Fruit fly (Drosophila melanogaster) whole organism, embryonic: ENCODE data around the gene CG33282.

Experiments
- Asciz ChIP-seq: fragments of 200-800 bp; sonication (Bioruptor generic); optimal IDR thresholded peaks from 2 replicates; lab custom pipeline; 2017; ENCODE audit warnings: missing biosample characterization, mild to moderate bottlenecking, missing genetic modification characterization, missing genetic modification reagents
- CG10209 ChIP-seq: fragments of 200-800 bp; sonication (Bioruptor generic); optimal IDR thresholded peaks from 3 replicates; lab custom pipeline; 2017; ENCODE audit warnings: missing biosample characterization, mild to moderate bottlenecking, missing genetic modification characterization, missing genetic modification reagents
- CG12104 ChIP-seq: fragments of 200-800 bp; sonication (Bioruptor generic); optimal IDR thresholded peaks from 3 replicates; lab custom pipeline; 2016; ENCODE audit warnings: missing biosample characterization, missing genetic modification characterization
- CG12236 ChIP-seq: fragments of 200-800 bp; sonication (Bioruptor generic); optimal IDR thresholded peaks from 2 replicates; lab custom pipeline; 2016; ENCODE audit warnings: missing biosample characterization, missing genetic modification characterization
- CG12769 ChIP-seq: fragments of 200-800 bp; sonication (Bioruptor generic); optimal IDR thresholded peaks from 2 replicates; lab custom pipeline; 2019; ENCODE audit warnings: missing biosample characterization, mild to moderate bottlenecking, missing genetic modification characterization, moderate library complexity
- CG15011 ChIP-seq: fragments of 200-800 bp; sonication (Bioruptor generic); optimal IDR thresholded peaks from 3 replicates; lab custom pipeline; 2018; ENCODE audit warnings: missing biosample characterization, mild to moderate bottlenecking, missing genetic modification characterization
- CG15601 ChIP-seq: fragments of 200-800 bp; sonication (Bioruptor generic); optimal IDR thresholded peaks from 3 replicates; lab custom pipeline; 2019; ENCODE audit warnings: missing biosample characterization, mild to moderate bottlenecking, missing genetic modification characterization, moderate library complexity
- CG17385 ChIP-seq: fragments of 200-800 bp; sonication (Bioruptor generic); optimal IDR thresholded peaks from 3 replicates; lab custom pipeline; 2018; ENCODE audit warnings: missing biosample characterization, mild to moderate bottlenecking, missing genetic modification characterization
- CG17568 ChIP-seq: fragments of 200-800 bp; sonication (Bioruptor generic); optimal IDR thresholded peaks from 2 replicates; lab custom pipeline; 2018; ENCODE audit warnings: missing biosample characterization, mild to moderate bottlenecking, missing genetic modification characterization, moderate library complexity
- CG17802 ChIP-seq: fragments of 200-800 bp; sonication (Bioruptor generic); optimal IDR thresholded peaks from 2 replicates; lab custom pipeline; 2018; ENCODE audit warnings: missing biosample characterization, mild to moderate bottlenecking, missing genetic modification characterization, moderate library complexity
- CG18599 ChIP-seq: fragments of 200-800 bp; sonication (Bioruptor generic); optimal IDR thresholded peaks from 3 replicates; lab custom pipeline; 2017; ENCODE audit warnings: missing biosample characterization, missing genetic modification characterization, mild to moderate bottlenecking, moderate library complexity, missing genetic modification reagents
- CG31388 ChIP-seq: fragments of 200-800 bp; sonication (Bioruptor generic); optimal IDR thresholded peaks from 2 replicates; lab custom pipeline; 2016; ENCODE audit warnings: missing biosample characterization, missing genetic modification characterization
- CG34422 ChIP-seq: fragments of 200-800 bp; sonication (Bioruptor generic); IDR thresholded peaks from 3 replicates; pipeline ENCODE4 v1.3.6; 2022; ENCODE audit warnings: missing biosample characterization, missing genetic modification characterization
- CG3838 ChIP-seq: fragments of 200-800 bp; sonication (Bioruptor generic); optimal IDR thresholded peaks from 3 replicates; lab custom pipeline; 2016; ENCODE audit warnings: missing biosample characterization, missing genetic modification characterization
- CG4854 ChIP-seq: fragments of 200-800 bp; sonication (Bioruptor generic); optimal IDR thresholded peaks from 2 replicates; lab custom pipeline; 2016; ENCODE audit warnings: missing biosample characterization, missing genetic modification characterization, inconsistent platforms
- CG6254 ChIP-seq: fragments of 200-800 bp; sonication (Bioruptor generic); optimal IDR thresholded peaks from 3 replicates; lab custom pipeline; 2017; ENCODE audit warnings: mild to moderate bottlenecking, missing biosample characterization, missing genetic modification reagents, missing genetic modification characterization
- CG6272 ChIP-seq: fragments of 200-800 bp; sonication (Bioruptor generic); IDR thresholded peaks from 2 replicates; pipeline ENCODE4 v1.3.6; 2022; ENCODE audit warnings: missing biosample characterization, missing genetic modification characterization
- CG7556 ChIP-seq: fragments of 200-800 bp; sonication (Bioruptor generic); optimal IDR thresholded peaks from 2 replicates; lab custom pipeline; 2017; ENCODE audit warnings: missing biosample characterization, mild to moderate bottlenecking, missing genetic modification characterization
- CG7928 ChIP-seq: fragments of 200-800 bp; sonication (Bioruptor generic); optimal IDR thresholded peaks from 2 replicates; lab custom pipeline; 2017; ENCODE audit warnings: missing biosample characterization, mild to moderate bottlenecking, missing genetic modification characterization
- CG8281 ChIP-seq: fragments of 200-800 bp; sonication (Bioruptor generic); optimal IDR thresholded peaks from 2 replicates; lab custom pipeline; 2018; ENCODE audit warnings: missing biosample characterization, mild to moderate bottlenecking, missing genetic modification characterization, moderate library complexity
- CG8290 ChIP-seq, 3 experiments: fragments of 200-800 bp; sonication (Bioruptor generic); optimal IDR thresholded peaks; 2 replicates each; lab custom pipeline; 2016 to 2019; ENCODE audit warnings: missing biosample characterization in 3 of 3, missing genetic modification characterization in 3 of 3, mild to moderate bottlenecking in 2 of 3, moderate library complexity in 1 of 3
- CG8359 ChIP-seq: fragments of 200-800 bp; sonication (Bioruptor generic); optimal IDR thresholded peaks from 2 replicates; lab custom pipeline; 2017; ENCODE audit warnings: missing biosample characterization, mild to moderate bottlenecking, missing genetic modification characterization, borderline replicate concordance
- CG8478 ChIP-seq: fragments of >200 bp; optimal IDR thresholded peaks from 2 replicates; lab custom pipeline; 2018
- CG9437 ChIP-seq: fragments of 200-800 bp; sonication (Bioruptor generic); optimal IDR thresholded peaks from 2 replicates; lab custom pipeline; 2018; ENCODE audit warnings: missing biosample characterization, mild to moderate bottlenecking, missing genetic modification characterization
- CTCF ChIP-seq: fragments of 200-800 bp; sonication (Bioruptor generic); optimal IDR thresholded peaks from 2 replicates; lab custom pipeline; 2017; ENCODE audit warnings: missing biosample characterization, mild to moderate bottlenecking, missing genetic modification characterization, moderate library complexity
- Camta ChIP-seq: fragments of 200-800 bp; sonication (Bioruptor generic); optimal IDR thresholded peaks from 2 replicates; lab custom pipeline; 2016; ENCODE audit warnings: missing biosample characterization, missing genetic modification characterization
- Dip2 ChIP-seq: fragments of 200-800 bp; sonication (Bioruptor generic); IDR thresholded peaks from 2 replicates; pipeline ENCODE4 v1.3.6; 2022; ENCODE audit warnings: missing biosample characterization, missing genetic modification characterization
- E2f2 ChIP-seq: fragments of 200-800 bp; sonication (Bioruptor generic); IDR thresholded peaks from 2 replicates; pipeline ENCODE4 v1.3.6; 2022; ENCODE audit warnings: missing biosample characterization, missing genetic modification characterization
- Fer2 ChIP-seq: fragments of 200-800 bp; sonication (Bioruptor generic); optimal IDR thresholded peaks from 2 replicates; lab custom pipeline; 2018; ENCODE audit warnings: missing biosample characterization, mild to moderate bottlenecking, missing genetic modification characterization, moderate library complexity
- HLHmδ ChIP-seq: fragments of 200-800 bp; sonication (Bioruptor generic); optimal IDR thresholded peaks from 2 replicates; lab custom pipeline; 2018; ENCODE audit warnings: missing biosample characterization, mild to moderate bottlenecking, missing genetic modification characterization, moderate library complexity
- Lim3 ChIP-seq: fragments of 200-800 bp; sonication (Bioruptor generic); IDR thresholded peaks from 2 replicates; pipeline ENCODE4 v1.3.6; 2022; ENCODE audit warnings: missing biosample characterization, missing genetic modification characterization
- Myb ChIP-seq: fragments of 200-800 bp; sonication (Bioruptor generic); optimal IDR thresholded peaks from 2 replicates; lab custom pipeline; 2016; ENCODE audit warnings: missing biosample characterization, missing genetic modification characterization
- PHDP ChIP-seq: fragments of 200-800 bp; sonication (Bioruptor generic); optimal IDR thresholded peaks from 3 replicates; lab custom pipeline; 2018; ENCODE audit warnings: missing biosample characterization, mild to moderate bottlenecking, missing genetic modification characterization, moderate library complexity
- ac ChIP-seq: fragments of 200-800 bp; sonication (Bioruptor generic); optimal IDR thresholded peaks from 3 replicates; lab custom pipeline; 2017; ENCODE audit warnings: missing biosample characterization, mild to moderate bottlenecking, missing genetic modification characterization
- bsh ChIP-seq, 2 experiments: fragments of 200-800 bp; sonication (Bioruptor generic); optimal IDR thresholded peaks; 2 replicates each; lab custom pipeline; 2017 to 2018; ENCODE audit warnings: mild to moderate bottlenecking in 2 of 2, missing biosample characterization in 2 of 2, missing genetic modification characterization in 2 of 2, moderate library complexity in 1 of 2
- croc ChIP-seq: fragments of 200-800 bp; sonication (Bioruptor generic); conservative IDR thresholded peaks from 3 replicates; pipeline ENCODE4 v1.3.6; 2022; ENCODE audit warnings: missing biosample characterization, missing genetic modification characterization
- danr ChIP-seq: fragments of 200-800 bp; sonication (Bioruptor generic); IDR thresholded peaks from 2 replicates; pipeline ENCODE4 v1.3.6; 2022; ENCODE audit warnings: missing biosample characterization, missing genetic modification characterization
- fd96Cb ChIP-seq: fragments of 200-800 bp; sonication (Bioruptor generic); optimal IDR thresholded peaks from 2 replicates; lab custom pipeline; 2018; ENCODE audit warnings: missing biosample characterization, mild to moderate bottlenecking, missing genetic modification characterization, moderate library complexity
- gem ChIP-seq: fragments of 200-800 bp; sonication (Bioruptor generic); optimal IDR thresholded peaks from 2 replicates; lab custom pipeline; 2019; ENCODE audit warnings: missing biosample characterization, mild to moderate bottlenecking, missing genetic modification characterization, moderate library complexity
- knrl ChIP-seq: fragments of 200-800 bp; sonication (Bioruptor generic); IDR thresholded peaks from 3 replicates; pipeline ENCODE4 v1.3.6; 2022; ENCODE audit warnings: missing biosample characterization, missing genetic modification characterization; ENCODE audit not compliant: partially characterized antibody
- maf-S ChIP-seq: fragments of 200-800 bp; sonication (Bioruptor generic); optimal IDR thresholded peaks from 2 replicates; lab custom pipeline; 2016; ENCODE audit warnings: missing biosample characterization, missing genetic modification characterization
- odd ChIP-seq: fragments of 200-800 bp; sonication (Bioruptor generic); optimal IDR thresholded peaks from 2 replicates; lab custom pipeline; 2017; ENCODE audit warnings: missing biosample characterization, mild to moderate bottlenecking, missing genetic modification characterization
- pan ChIP-seq, 4 experiments: fragments of >200 bp in 3 of 4; fragments of 200-800 bp in 1 of 4; sonication (Bioruptor generic) in 1 of 4; optimal IDR thresholded peaks in 3 of 4; IDR thresholded peaks in 1 of 4; 2 replicates each; pipeline versions ENCODE4 v1.3.6 to Lab custom; 2017 to 2022; ENCODE audit warnings: missing biosample characterization in 2 of 4, missing genetic modification characterization in 2 of 4, mixed read lengths in 1 of 4
- sens-2 ChIP-seq: fragments of 200-800 bp; sonication (Bioruptor generic); IDR thresholded peaks from 2 replicates; pipeline ENCODE4 v1.3.6; 2022; ENCODE audit warnings: missing biosample characterization, missing genetic modification characterization
- sim ChIP-seq: fragments of 200-800 bp; sonication (Bioruptor generic); IDR thresholded peaks from 2 replicates; pipeline ENCODE4 v1.3.6; 2022; ENCODE audit warnings: missing biosample characterization, missing genetic modification characterization
- slbo ChIP-seq: fragments of 200-800 bp; sonication (Bioruptor generic); IDR thresholded peaks from 2 replicates; pipeline ENCODE4 v1.3.6; 2022; ENCODE audit warnings: missing biosample characterization, missing genetic modification characterization
- tx ChIP-seq: fragments of 200-800 bp; sonication (Bioruptor generic); optimal IDR thresholded peaks from 2 replicates; lab custom pipeline; 2016; ENCODE audit warnings: missing biosample characterization, missing genetic modification characterization
- vnd ChIP-seq: fragments of 200-800 bp; sonication (Bioruptor generic); IDR thresholded peaks from 3 replicates; pipeline ENCODE4 v1.3.6; 2022; ENCODE audit warnings: missing biosample characterization, missing genetic modification characterization; ENCODE audit not compliant: partially characterized antibody
- z ChIP-seq: fragments of 200-800 bp; sonication (Bioruptor generic); IDR thresholded peaks from 3 replicates; pipeline ENCODE4 v1.3.6; 2022; ENCODE audit warnings: missing biosample characterization, missing genetic modification characterization

CG33282 gene

dm6 chr2L:3338566-3339215 is 11.0 kb downstream of the CG33282 start (continued):
- peak; percentile 91 for TF ChIP-seq gem
- TF ChIP-seq croc (GFP tag; lab: Robert Waterston, UW), result peak; percentile 91
- peak; percentile 53 for TF ChIP-seq Myb
- peak; percentile 19; the same call in 1 of the 2 replicates for TF ChIP-seq E2f2
- peak; percentile 74 for TF ChIP-seq CG15601 (tag; lab: Kevin White, UChicago)
- TF ChIP-seq Asciz (GFP tag; lab: Kevin White, UChicago), result peak; percentile 77
- TF ChIP-seq pan (optimal IDR thresholded peaks at IDR 0.05; lab: Kevin White, UChicago), result no peak
- TF ChIP-seq pan (GFP tag; optimal IDR thresholded peaks at IDR 0.05 in 1 of 2, IDR thresholded peaks at IDR 0.05 in 1 of 2), result peak in 1 of 2 experiments; percentile 71
- TF ChIP-seq CG6272 (GFP tag; lab: Robert Waterston, UW), result peak; percentile 78
- TF ChIP-seq sim, result peak; percentile 68
- no peak for TF ChIP-seq Lim3 (GFP tag; lab: Robert Waterston, UW)
- TF ChIP-seq CG7556 (GFP tag; lab: Kevin White, UChicago), result peak; percentile 64
- TF ChIP-seq CG10209, result peak; percentile 76
- TF ChIP-seq odd, result peak; percentile 24
- peak; percentile 77 for TF ChIP-seq PHDP
- TF ChIP-seq CG8290 (GFP tag; optimal IDR thresholded peaks at IDR 0.05; lab: Kevin White, UChicago), result peak; percentile 72
- TF ChIP-seq CG8290 (tag; optimal IDR thresholded peaks at IDR 0.05; lab: Kevin White, UChicago), result no peak
- peak; percentile 52 for TF ChIP-seq maf-S (GFP tag; lab: Kevin White, UChicago)
- peak; percentile 10 for TF ChIP-seq CG31388 (GFP tag; lab: Kevin White, UChicago)
- TF ChIP-seq CG34422, result peak; percentile 82; the same call in 2 of the 3 replicates
- no peak for TF ChIP-seq Fer2 (tag; lab: Kevin White, UChicago)
- peak; percentile 38 for TF ChIP-seq CG8281 (tag; lab: Kevin White, UChicago)
- TF ChIP-seq CTCF, result no peak
- peak; percentile 89 for TF ChIP-seq z (GFP tag; lab: Robert Waterston, UW)
- no peak for TF ChIP-seq slbo
- TF ChIP-seq CG7928 (GFP tag; lab: Kevin White, UChicago), result no peak
- TF ChIP-seq CG15011, result no peak
- TF ChIP-seq CG6254 (GFP tag; lab: Kevin White, UChicago), result peak; percentile 73
- peak; percentile 66 for TF ChIP-seq CG17385 (GFP tag; lab: Kevin White, UChicago)
- TF ChIP-seq danr (GFP tag; lab: Robert Waterston, UW), result peak; percentile 65
- TF ChIP-seq bsh (GFP tag; optimal IDR thresholded peaks at IDR 0.05; lab: Kevin White, UChicago), result peak; percentile 68 to 96
- TF ChIP-seq vnd (GFP tag; lab: Robert Waterston, UW), result no peak
- TF ChIP-seq knrl (GFP tag; lab: Robert Waterston, UW), result no peak
- peak; percentile 69 for TF ChIP-seq CG18599 (GFP tag; lab: Kevin White, UChicago)
- peak; percentile 42; the same call in 1 of the 2 replicates for TF ChIP-seq sens-2 (GFP tag; lab: Robert Waterston, UW)
- peak; percentile 39 for TF ChIP-seq CG8478
- TF ChIP-seq HLHmδ, result peak; percentile 68
- TF ChIP-seq CG12104 (GFP tag; lab: Kevin White, UChicago), result peak; percentile 26
- TF ChIP-seq tx, result peak; percentile 74
- no peak for TF ChIP-seq CG17568
- TF ChIP-seq CG12236 (GFP tag; lab: Kevin White, UChicago), result peak; percentile 75
- TF ChIP-seq Dip2 (GFP tag; lab: Robert Waterston, UW), result no peak
- TF ChIP-seq Camta (GFP tag; lab: Kevin White, UChicago), result peak; percentile 87
- peak; percentile 78 for TF ChIP-seq CG17802 (tag; lab: Kevin White, UChicago)
- no peak for TF ChIP-seq CG12769
- TF ChIP-seq CG3838 (GFP tag; lab: Kevin White, UChicago), result peak; percentile 45
- TF ChIP-seq CG4854 (GFP tag; lab: Kevin White, UChicago), result no peak
- no peak for TF ChIP-seq ac
- peak; percentile 72 for TF ChIP-seq CG8359 (GFP tag; lab: Kevin White, UChicago)
- peak; percentile 94 for TF ChIP-seq fd96Cb (tag; lab: Kevin White, UChicago)
- TF ChIP-seq CG9437 (GFP tag; lab: Kevin White, UChicago), result peak; percentile 66
